Worm (Caenorhabditis elegans): ENCODE results near the gene clec-24.

- TF ChIP-seq med-1 (GFP tag; optimal IDR thresholded peaks at IDR 0.05; ENCODE audit: insufficient read depth) (no peak), ztf-23 (GFP tag; IDR thresholded peaks at IDR 0.05) (no peak), ref-1 (GFP tag; conservative IDR thresholded peaks at IDR 0.05) (no peak), flt-1 (GFP tag; IDR thresholded peaks at IDR 0.05) (no peak), T22C8.4 (GFP tag; IDR thresholded peaks at IDR 0.05) (no peak), klf-2 (GFP tag; conservative IDR thresholded peaks at IDR 0.05) (no peak), cog-1 (tag; optimal IDR thresholded peaks at IDR 0.05) (no peak)
Measured at ce11 chrV:16874966-16875365, 13.2 kb downstream of the clec-24 start, which contains the start of gene F49A5.10.

Data from whole organism, midembryonic.